Fruit fly (Drosophila melanogaster) whole organism, embryonic: ENCODE results near the gene Mettl2.
A peak's percentile ranks its signal among the peaks of the same experiment; 100 is the strongest.

Source experiments
- Asciz ChIP-seq: fragments of 200-800 bp; sonication (Bioruptor generic); optimal IDR thresholded peaks from 2 replicates; lab custom pipeline; 2017; ENCODE audit warnings: missing biosample characterization, mild to moderate bottlenecking, missing genetic modification characterization, missing genetic modification reagents
- CG10431 ChIP-seq: fragments of 200-800 bp; sonication (Bioruptor generic); optimal IDR thresholded peaks from 3 replicates; lab custom pipeline; 2018; ENCODE audit warnings: missing biosample characterization, mild to moderate bottlenecking, missing genetic modification characterization
- CG11696 ChIP-seq: fragments of 200-800 bp; sonication (Bioruptor generic); IDR thresholded peaks from 2 replicates; pipeline ENCODE4 v1.3.6; 2022; ENCODE audit warnings: missing biosample characterization, missing genetic modification characterization
- CG12942 ChIP-seq: fragments of 200-800 bp; sonication (Bioruptor generic); optimal IDR thresholded peaks from 3 replicates; lab custom pipeline; 2016; ENCODE audit warnings: missing biosample characterization, missing genetic modification characterization
- CG13424 ChIP-seq: fragments of 200-800 bp; sonication (Bioruptor generic); optimal IDR thresholded peaks from 2 replicates; lab custom pipeline; 2019; ENCODE audit warnings: missing biosample characterization, mild to moderate bottlenecking, missing genetic modification characterization, moderate library complexity
- CG13894 ChIP-seq: fragments of 200-800 bp; sonication (Bioruptor generic); optimal IDR thresholded peaks from 3 replicates; lab custom pipeline; 2018; ENCODE audit warnings: missing biosample characterization, mild to moderate bottlenecking, missing genetic modification characterization, moderate library complexity
- CG14860 ChIP-seq: fragments of 200-800 bp; sonication (Bioruptor generic); IDR thresholded peaks from 3 replicates; pipeline ENCODE4 v1.3.6; 2022; ENCODE audit warnings: missing biosample characterization, missing genetic modification characterization; ENCODE audit not compliant: partially characterized antibody
- CG15514 ChIP-seq: fragments of 200-800 bp; sonication (Bioruptor generic); optimal IDR thresholded peaks from 3 replicates; lab custom pipeline; 2017; ENCODE audit warnings: missing biosample characterization, missing genetic modification characterization, mild to moderate bottlenecking, moderate library complexity, missing genetic modification reagents
- CG15696 ChIP-seq: fragments of 200-800 bp; sonication (Bioruptor generic); optimal IDR thresholded peaks from 2 replicates; lab custom pipeline; 2019; ENCODE audit warnings: missing biosample characterization, mild to moderate bottlenecking, missing genetic modification characterization, moderate library complexity
- CG18476 ChIP-seq: fragments of 200-800 bp; sonication (Bioruptor generic); optimal IDR thresholded peaks from 2 replicates; lab custom pipeline; 2016; ENCODE audit warnings: missing biosample characterization, mild to moderate bottlenecking, missing genetic modification characterization
- CG18599 ChIP-seq: fragments of 200-800 bp; sonication (Bioruptor generic); optimal IDR thresholded peaks from 3 replicates; lab custom pipeline; 2017; ENCODE audit warnings: missing biosample characterization, missing genetic modification characterization, mild to moderate bottlenecking, moderate library complexity, missing genetic modification reagents
- CG2116 ChIP-seq: fragments of 200-800 bp; sonication (Bioruptor generic); optimal IDR thresholded peaks from 3 replicates; lab custom pipeline; 2018; ENCODE audit warnings: missing biosample characterization, mild to moderate bottlenecking, missing genetic modification characterization
- CG30020 ChIP-seq: fragments of 200-800 bp; optimal IDR thresholded peaks from 2 replicates; lab custom pipeline; 2019; ENCODE audit warnings: missing biosample characterization, mild to moderate bottlenecking, missing genetic modification characterization, moderate library complexity
- CG30403 ChIP-seq: fragments of 200-800 bp; sonication (Bioruptor generic); optimal IDR thresholded peaks from 3 replicates; lab custom pipeline; 2016; ENCODE audit warnings: missing biosample characterization, missing genetic modification characterization
- CG5180 ChIP-seq: fragments of 200-800 bp; sonication (Bioruptor generic); optimal IDR thresholded peaks from 3 replicates; lab custom pipeline; 2017; ENCODE audit warnings: missing biosample characterization, missing genetic modification characterization, mild to moderate bottlenecking, moderate library complexity, missing genetic modification reagents
- CG5245 ChIP-seq: fragments of 200-800 bp; sonication (Bioruptor generic); optimal IDR thresholded peaks from 3 replicates; lab custom pipeline; 2016; ENCODE audit warnings: missing biosample characterization, missing genetic modification characterization
- CG6272 ChIP-seq: fragments of 200-800 bp; sonication (Bioruptor generic); IDR thresholded peaks from 2 replicates; pipeline ENCODE4 v1.3.6; 2022; ENCODE audit warnings: missing biosample characterization, missing genetic modification characterization
- CG9797 ChIP-seq: fragments of 200-800 bp; sonication (Bioruptor generic); optimal IDR thresholded peaks from 3 replicates; lab custom pipeline; 2018; ENCODE audit warnings: missing biosample characterization, mild to moderate bottlenecking, missing genetic modification characterization
- CoRest ChIP-seq: fragments of 200-800 bp; sonication (Bioruptor generic); optimal IDR thresholded peaks from 3 replicates; lab custom pipeline; 2018; ENCODE audit warnings: missing biosample characterization, mild to moderate bottlenecking, missing genetic modification characterization, moderate library complexity
- Dip3 ChIP-seq: fragments of 200-800 bp; sonication (Bioruptor generic); optimal IDR thresholded peaks from 3 replicates; lab custom pipeline; 2016; ENCODE audit warnings: missing biosample characterization, missing genetic modification characterization
- E2f2 ChIP-seq: fragments of 200-800 bp; sonication (Bioruptor generic); IDR thresholded peaks from 2 replicates; pipeline ENCODE4 v1.3.6; 2022; ENCODE audit warnings: missing biosample characterization, missing genetic modification characterization
- Mrtf ChIP-seq: fragments of 200-800 bp; sonication (Bioruptor generic); IDR thresholded peaks from 3 replicates; pipeline ENCODE4 v1.3.6; 2022; ENCODE audit warnings: missing biosample characterization, missing genetic modification characterization
- NC2β ChIP-seq: fragments of 200-800 bp; sonication (Bioruptor generic); optimal IDR thresholded peaks from 2 replicates; lab custom pipeline; 2016; ENCODE audit warnings: missing biosample characterization, missing genetic modification characterization
- NFAT ChIP-seq: fragments of 200-800 bp; sonication (Bioruptor generic); IDR thresholded peaks from 2 replicates; pipeline ENCODE4 v1.3.6; 2022; ENCODE audit warnings: missing biosample characterization, missing genetic modification characterization
- Optix ChIP-seq: fragments of 200-800 bp; sonication (Bioruptor generic); IDR thresholded peaks from 3 replicates; pipeline ENCODE4 v1.3.6; 2022; ENCODE audit warnings: missing biosample characterization, missing genetic modification characterization
- Pdp1 ChIP-seq, 2 experiments: fragments of 200-800 bp; sonication (Bioruptor generic); optimal IDR thresholded peaks; 3 replicates each; lab custom pipeline; 2016; ENCODE audit warnings: missing biosample characterization in 2 of 2, missing genetic modification characterization in 2 of 2, mild to moderate bottlenecking in 1 of 2, moderate library complexity in 1 of 2
- Rfx ChIP-seq: fragments of 200-800 bp; sonication (Bioruptor generic); IDR thresholded peaks from 2 replicates; pipeline ENCODE4 v1.3.6; 2022; ENCODE audit warnings: missing biosample characterization, missing genetic modification characterization
- Rx ChIP-seq: fragments of 200-800 bp; sonication (Bioruptor generic); IDR thresholded peaks from 2 replicates; pipeline ENCODE4 v1.3.6; 2022; ENCODE audit warnings: missing biosample characterization, missing genetic modification characterization
- Xrp1 ChIP-seq: fragments of 200-800 bp; sonication (Bioruptor generic); IDR thresholded peaks from 2 replicates; pipeline ENCODE4 v1.3.6; 2022; ENCODE audit warnings: missing biosample characterization, missing genetic modification characterization
- bbx ChIP-seq: fragments of 200-800 bp; sonication (Bioruptor generic); IDR thresholded peaks from 2 replicates; pipeline ENCODE4 v1.3.6; 2022; ENCODE audit warnings: missing biosample characterization, missing genetic modification characterization; ENCODE audit not compliant: partially characterized antibody
- bsh ChIP-seq, 2 experiments: fragments of 200-800 bp; sonication (Bioruptor generic); optimal IDR thresholded peaks; 2 replicates each; lab custom pipeline; 2017 to 2018; ENCODE audit warnings: mild to moderate bottlenecking in 2 of 2, missing biosample characterization in 2 of 2, missing genetic modification characterization in 2 of 2, moderate library complexity in 1 of 2
- cas ChIP-seq: fragments of 200-800 bp; sonication (Bioruptor generic); IDR thresholded peaks from 2 replicates; pipeline ENCODE4 v1.3.6; 2022; ENCODE audit warnings: missing biosample characterization, missing genetic modification characterization
- chn ChIP-seq: fragments of 200-800 bp; sonication (Bioruptor generic); optimal IDR thresholded peaks from 2 replicates; lab custom pipeline; 2016; ENCODE audit warnings: missing biosample characterization, missing genetic modification characterization
- crc ChIP-seq: fragments of 200-800 bp; sonication (Bioruptor generic); optimal IDR thresholded peaks from 2 replicates; lab custom pipeline; 2016; ENCODE audit warnings: missing biosample characterization, missing genetic modification characterization
- dati ChIP-seq: fragments of 200-800 bp; sonication (Bioruptor generic); IDR thresholded peaks from 2 replicates; pipeline ENCODE4 v1.3.6; 2022; ENCODE audit warnings: missing biosample characterization, missing genetic modification characterization
- dysf ChIP-seq: fragments of 200-800 bp; sonication (Bioruptor generic); IDR thresholded peaks from 3 replicates; pipeline ENCODE4 v1.3.6; 2022; ENCODE audit warnings: missing biosample characterization, missing genetic modification characterization
- en ChIP-seq: fragments of 200-800 bp; sonication (Bioruptor generic); optimal IDR thresholded peaks from 2 replicates; lab custom pipeline; 2016; ENCODE audit warnings: missing biosample characterization, missing genetic modification characterization
- exex ChIP-seq: fragments of 200-800 bp; sonication (Bioruptor generic); optimal IDR thresholded peaks from 4 replicates; lab custom pipeline; 2018; ENCODE audit warnings: missing biosample characterization, mild to moderate bottlenecking, missing genetic modification characterization, moderate library complexity
- grn ChIP-seq: fragments of 200-800 bp; sonication (Bioruptor generic); optimal IDR thresholded peaks from 3 replicates; lab custom pipeline; 2017; ENCODE audit warnings: missing biosample characterization, missing genetic modification characterization
- ham ChIP-seq: fragments of 200-800 bp; sonication (Bioruptor generic); IDR thresholded peaks from 2 replicates; pipeline ENCODE4 v1.3.6; 2022; ENCODE audit warnings: missing biosample characterization, missing genetic modification characterization
- hth ChIP-seq: fragments of >200 bp; optimal IDR thresholded peaks from 2 replicates; lab custom pipeline; 2017; ENCODE audit warnings: inconsistent platforms
- knrl ChIP-seq: fragments of 200-800 bp; sonication (Bioruptor generic); IDR thresholded peaks from 3 replicates; pipeline ENCODE4 v1.3.6; 2022; ENCODE audit warnings: missing biosample characterization, missing genetic modification characterization; ENCODE audit not compliant: partially characterized antibody
- lab ChIP-seq: fragments of 200-800 bp; sonication (Bioruptor generic); optimal IDR thresholded peaks from 3 replicates; lab custom pipeline; 2017; ENCODE audit warnings: missing biosample characterization, missing genetic modification characterization, mild to moderate bottlenecking, moderate library complexity, missing genetic modification reagents
- mam ChIP-seq: fragments of 200-800 bp; sonication (Bioruptor generic); optimal IDR thresholded peaks from 3 replicates; lab custom pipeline; 2016; ENCODE audit warnings: missing biosample characterization, missing genetic modification characterization
- mirr ChIP-seq: fragments of 200-800 bp; sonication (Bioruptor generic); optimal IDR thresholded peaks from 3 replicates; lab custom pipeline; 2018; ENCODE audit warnings: missing biosample characterization, mild to moderate bottlenecking, missing genetic modification characterization
- oc ChIP-seq: fragments of 200-800 bp; sonication (Bioruptor generic); optimal IDR thresholded peaks from 2 replicates; lab custom pipeline; 2018; ENCODE audit warnings: missing biosample characterization, mild to moderate bottlenecking, missing genetic modification characterization, moderate library complexity
- p53 ChIP-seq: fragments of 200-800 bp; sonication (Bioruptor generic); optimal IDR thresholded peaks from 2 replicates; lab custom pipeline; 2016; ENCODE audit warnings: missing biosample characterization, missing genetic modification characterization
- phol ChIP-seq: fragments of 200-800 bp; sonication (Bioruptor generic); optimal IDR thresholded peaks from 3 replicates; lab custom pipeline; 2018; ENCODE audit warnings: missing biosample characterization, mild to moderate bottlenecking, missing genetic modification characterization, moderate library complexity
- stc ChIP-seq: fragments of 200-800 bp; sonication (Bioruptor generic); IDR thresholded peaks from 2 replicates; pipeline ENCODE4 v1.3.6; 2022; ENCODE audit warnings: missing biosample characterization, missing genetic modification characterization
- vnd ChIP-seq: fragments of 200-800 bp; sonication (Bioruptor generic); IDR thresholded peaks from 3 replicates; pipeline ENCODE4 v1.3.6; 2022; ENCODE audit warnings: missing biosample characterization, missing genetic modification characterization; ENCODE audit not compliant: partially characterized antibody

Gene Mettl2

DNA sequence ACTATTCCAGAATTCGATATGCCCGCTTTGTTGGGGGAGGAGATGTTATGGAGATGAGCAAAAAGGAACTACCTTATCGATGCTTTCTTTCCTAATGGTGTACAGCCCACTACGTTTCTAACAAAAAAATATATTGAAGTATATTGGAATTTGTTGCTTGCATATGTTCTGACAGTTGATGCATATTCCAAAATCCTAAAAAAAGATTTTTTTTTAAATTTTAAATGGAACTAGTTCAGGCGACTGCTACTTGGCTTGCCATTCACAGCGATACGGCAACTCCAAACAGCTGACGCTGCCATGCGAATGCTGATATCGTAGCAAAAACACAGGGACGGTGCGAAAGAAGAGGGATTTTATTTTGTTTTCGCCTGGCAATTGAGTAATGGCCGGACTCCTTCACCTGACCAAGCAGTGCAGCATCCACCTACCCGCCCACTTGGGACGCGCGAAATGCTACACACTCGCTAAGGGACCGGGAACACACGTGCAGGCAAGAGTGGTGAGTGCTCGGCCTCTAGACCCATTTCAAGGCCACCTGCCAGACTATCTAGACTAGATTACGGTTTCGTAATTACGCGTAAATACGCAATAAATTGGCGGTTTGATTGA, 20.8 kb downstream of the Mettl2 start, which contains the start of the genes CG13926, ABCB7 and CG33230 (continued):
- TF ChIP-seq CoRest (tag; lab: Kevin White, UChicago) (peak; percentile 52), dati (GFP tag; lab: Robert Waterston, UW) (no peak), knrl (GFP tag; lab: Robert Waterston, UW) (peak; percentile 71), CG5180 (GFP tag; lab: Kevin White, UChicago) (no peak), dysf (GFP tag; lab: Robert Waterston, UW) (0 out of 3 replicates have a peak, but pooled peaks have one; percentile 30), stc (no peak), Rfx (GFP tag; lab: Robert Waterston, UW) (peak; percentile 57; the same call in 1 of the 2 replicates), Xrp1 (GFP tag; lab: Robert Waterston, UW) (0 out of 2 replicates have a peak, but pooled peaks have one; percentile 36), CG9797 (GFP tag; lab: Kevin White, UChicago) (no peak), ham (GFP tag; lab: Robert Waterston, UW) (no peak), CG18476 (GFP tag; lab: Kevin White, UChicago) (peak; percentile 20), bbx (GFP tag; lab: Robert Waterston, UW) (0 out of 2 replicates have a peak, but pooled peaks have one; percentile 2), en (GFP tag; lab: Kevin White, UChicago) (no peak), Asciz (no peak), phol (peak; percentile 52), Optix (no peak), CG14860 (no peak), CG13424 (peak; percentile 39), CG6272 (no peak), mirr (GFP tag; lab: Kevin White, UChicago) (no peak), E2f2 (GFP tag; lab: Robert Waterston, UW) (no peak), CG5245 (GFP tag; lab: Kevin White, UChicago) (peak; percentile 14), CG13894 (no peak), p53 (GFP tag; lab: Kevin White, UChicago) (no peak), CG15514 (GFP tag; lab: Kevin White, UChicago) (peak; percentile 99), grn (no peak), mam (GFP tag; lab: Kevin White, UChicago) (peak; percentile 57), crc (no peak), CG30020 (no peak), lab (GFP tag; lab: Kevin White, UChicago) (peak; percentile 31), Mrtf (GFP tag; lab: Robert Waterston, UW) (no peak), Rx (no peak), CG18599 (GFP tag; lab: Kevin White, UChicago) (peak; percentile 61), CG2116 (GFP tag; lab: Kevin White, UChicago) (peak; percentile 42), exex (tag; lab: Kevin White, UChicago) (peak; percentile 39), CG11696 (GFP tag; lab: Robert Waterston, UW) (no peak), oc (tag; lab: Kevin White, UChicago) (no peak), hth (lab: Kevin White, UChicago) (no peak), vnd (GFP tag; lab: Robert Waterston, UW) (no peak), CG30403 (GFP tag; lab: Kevin White, UChicago) (peak; percentile 57), bsh (GFP tag; optimal IDR thresholded peaks at IDR 0.05; lab: Kevin White, UChicago) (no peak), NFAT (GFP tag; lab: Robert Waterston, UW) (no peak), Dip3 (GFP tag; lab: Kevin White, UChicago) (peak; percentile 1), Pdp1 (GFP tag; optimal IDR thresholded peaks at IDR 0.05; lab: Kevin White, UChicago) (peak; percentile 39 to 77), chn (GFP tag; lab: Kevin White, UChicago) (no peak), cas (GFP tag; lab: Robert Waterston, UW) (no peak), CG15696 (tag; lab: Kevin White, UChicago) (no peak), NC2β (GFP tag; lab: Kevin White, UChicago) (no peak), CG12942 (GFP tag; lab: Kevin White, UChicago) (no peak), CG10431 (GFP tag; lab: Kevin White, UChicago) (peak; percentile 25)
